Fruit fly (Drosophila melanogaster) Kc167 (cell line): ENCODE data around the gene CG2126.

Experiments used
- Myc ChIP-seq: fragments of >200 bp; optimal IDR thresholded peaks from 2 replicates; lab custom pipeline; 2017; ENCODE audit warnings: missing external identifiers
- Sin3A ChIP-seq: fragments of >200 bp; optimal IDR thresholded peaks from 2 replicates; lab custom pipeline; 2018; ENCODE audit warnings: missing external identifiers
- insv ChIP-seq: fragments of >200 bp; optimal IDR thresholded peaks from 3 replicates; lab custom pipeline; 2018; ENCODE audit warnings: missing external identifiers

dm6 chr3R:31748093-31748996 lies 28.1 kb downstream of the CG2126 start:
- TF ChIP-seq Sin3A = no peak
- TF ChIP-seq insv = no peak
- no peak for TF ChIP-seq Myc (lab: Kevin White, UChicago)
